Worm (Caenorhabditis elegans): ENCODE measurements around the gene arrd-11.

The arrd-11 gene

ce11 chrII:13813950-13814349 lies 50.7 kb downstream of the arrd-11 start:
- peak; percentile 17 for TF ChIP-seq elt-2 (tag; optimal IDR thresholded peaks at IDR 0.05)
- TF ChIP-seq efl-1 (optimal IDR thresholded peaks at IDR 0.05): no peak
- TF ChIP-seq efl-1 (GFP tag; optimal IDR thresholded peaks at IDR 0.05 in 1 of 2): peak in 1 of 2 experiments; percentile 78
- no peak for TF ChIP-seq C04F5.9 (tag; optimal IDR thresholded peaks at IDR 0.05)
- no peak for TF ChIP-seq ces-1 (GFP tag; optimal IDR thresholded peaks at IDR 0.05)
- TF ChIP-seq skn-1 (tag; optimal IDR thresholded peaks at IDR 0.05): no peak

Measured in whole organism, L1 larva.